Worm (Caenorhabditis elegans): ENCODE data around the gene irld-67.

The irld-67 gene

DNA sequence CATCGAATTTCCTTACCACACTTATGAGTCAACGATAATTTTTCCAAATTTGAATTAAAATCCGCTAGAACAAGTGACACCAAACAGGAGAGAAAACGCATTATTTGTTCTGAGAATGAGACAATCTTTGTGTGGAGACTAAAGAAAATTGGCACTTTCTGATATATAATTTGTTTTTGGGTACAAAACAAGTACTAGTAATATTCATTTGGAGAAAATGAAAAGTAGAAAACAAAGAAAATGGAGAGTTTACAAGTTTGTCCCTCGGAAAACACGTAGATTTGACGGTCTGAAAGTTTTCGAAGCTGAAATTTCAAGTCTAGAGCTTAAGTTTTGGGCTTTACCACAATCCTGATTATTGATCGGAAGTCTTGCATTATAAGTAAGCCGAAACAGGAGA lies 6.5 kb upstream of the irld-67 start, which contains the start of gene irld-66:
TSS of gene irld-66 (minus strand) at position 101 of the 400 bp plus-strand sequence.
- no peak for TF ChIP-seq skn-1 (tag; optimal IDR thresholded peaks at IDR 0.05)
- no peak for TF ChIP-seq fos-1 (tag; optimal IDR thresholded peaks at IDR 0.05)
- no peak for TF ChIP-seq eor-1 (tag; optimal IDR thresholded peaks at IDR 0.05)
- TF ChIP-seq ceh-9 (tag; optimal IDR thresholded peaks at IDR 0.05) = no peak
- TF ChIP-seq unc-39 (tag; optimal IDR thresholded peaks at IDR 0.05) = no peak
- no peak for TF ChIP-seq mml-1 (tag; optimal IDR thresholded peaks at IDR 0.05)
- TF ChIP-seq egl-5 (tag; optimal IDR thresholded peaks at IDR 0.05) = no peak
- no peak for TF ChIP-seq fkh-10 (GFP tag; optimal IDR thresholded peaks at IDR 0.05)
- TF ChIP-seq ama-1 (optimal IDR thresholded peaks at IDR 0.05) = no peak
- TF ChIP-seq nhr-237 (tag; optimal IDR thresholded peaks at IDR 0.05) = no peak
- TF ChIP-seq ceh-28 (tag; optimal IDR thresholded peaks at IDR 0.05) = no peak
- no peak for TF ChIP-seq lsy-12 (tag; optimal IDR thresholded peaks at IDR 0.05)
- TF ChIP-seq nhr-23 (tag; optimal IDR thresholded peaks at IDR 0.05) = no peak
- TF ChIP-seq elt-1 (tag; optimal IDR thresholded peaks at IDR 0.05) = no peak
- no peak for TF ChIP-seq egl-27 (tag; optimal IDR thresholded peaks at IDR 0.05)
- no peak for TF ChIP-seq ceh-82 (tag; optimal IDR thresholded peaks at IDR 0.05)
- TF ChIP-seq nhr-28 (tag; optimal IDR thresholded peaks at IDR 0.05) = no peak

DNA sequence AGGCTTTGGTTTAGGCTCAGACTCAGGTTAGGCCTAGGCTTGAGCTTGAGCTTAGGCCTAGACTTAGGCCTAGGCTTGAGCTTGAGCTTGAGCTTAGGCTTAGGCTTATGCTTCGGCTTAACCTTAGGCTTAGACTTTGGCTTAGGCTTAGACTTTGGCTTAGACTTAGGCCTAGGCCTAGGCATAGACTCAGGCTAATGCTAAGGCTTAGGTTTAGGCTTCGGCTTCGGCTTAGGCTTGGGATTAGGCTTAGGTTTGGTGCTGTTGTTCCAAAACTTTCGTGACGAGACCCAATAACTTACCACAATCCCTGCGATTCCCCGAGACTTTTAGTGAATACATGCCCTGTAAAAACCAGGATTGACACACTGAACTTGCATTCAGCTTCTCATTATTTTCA lies 5.4 kb upstream of the irld-67 start:
- TF ChIP-seq nhr-67 (tag; optimal IDR thresholded peaks at IDR 0.05) = no peak
- TF ChIP-seq zag-1 (tag; optimal IDR thresholded peaks at IDR 0.05) = no peak
- no peak for TF ChIP-seq nhr-12 (tag; optimal IDR thresholded peaks at IDR 0.05)
- TF ChIP-seq R02D3.7 (tag; optimal IDR thresholded peaks at IDR 0.05) = no peak
- TF ChIP-seq elt-1 (tag; optimal IDR thresholded peaks at IDR 0.05) = no peak
- no peak for TF ChIP-seq jun-1 (tag; optimal IDR thresholded peaks at IDR 0.05)
- TF ChIP-seq tbx-2 (tag; optimal IDR thresholded peaks at IDR 0.05) = no peak
- no peak for TF ChIP-seq nhr-76 (tag; optimal IDR thresholded peaks at IDR 0.05)

DNA sequence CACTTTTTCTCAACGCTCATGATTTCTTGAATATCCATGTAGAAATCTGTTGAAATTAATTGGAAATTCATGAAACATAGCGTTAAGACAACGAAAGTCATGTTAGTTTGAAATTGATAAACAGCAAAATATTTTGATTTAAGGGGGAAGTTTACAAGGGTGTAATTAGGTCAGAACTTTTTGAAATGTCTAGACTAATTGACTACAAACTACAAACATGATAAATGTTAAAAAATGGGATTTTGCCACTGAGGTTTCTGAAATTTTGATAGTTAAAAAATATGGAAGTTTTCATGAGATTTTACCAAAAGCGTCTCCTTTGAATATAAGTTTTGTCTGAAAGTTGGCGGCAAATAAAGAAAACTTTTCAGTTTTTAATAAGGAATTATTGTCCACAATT lies 3.6 kb upstream of the irld-67 start, which contains the start of gene irld-65:
TSS of gene irld-65 (minus strand) at position 101 of the 400 bp plus-strand sequence.
- TF ChIP-seq elt-2 (tag; optimal IDR thresholded peaks at IDR 0.05) = no peak
- no peak for TF ChIP-seq elt-3 (tag; optimal IDR thresholded peaks at IDR 0.05)
- no peak for TF ChIP-seq nhr-28 (tag; optimal IDR thresholded peaks at IDR 0.05)
- no peak for TF ChIP-seq pha-4 (tag; optimal IDR thresholded peaks at IDR 0.05)
- TF ChIP-seq elt-1 (tag; optimal IDR thresholded peaks at IDR 0.05) = no peak
- no peak for TF ChIP-seq nhr-237 (tag; optimal IDR thresholded peaks at IDR 0.05)
- no peak for TF ChIP-seq mml-1 (tag; optimal IDR thresholded peaks at IDR 0.05)

DNA sequence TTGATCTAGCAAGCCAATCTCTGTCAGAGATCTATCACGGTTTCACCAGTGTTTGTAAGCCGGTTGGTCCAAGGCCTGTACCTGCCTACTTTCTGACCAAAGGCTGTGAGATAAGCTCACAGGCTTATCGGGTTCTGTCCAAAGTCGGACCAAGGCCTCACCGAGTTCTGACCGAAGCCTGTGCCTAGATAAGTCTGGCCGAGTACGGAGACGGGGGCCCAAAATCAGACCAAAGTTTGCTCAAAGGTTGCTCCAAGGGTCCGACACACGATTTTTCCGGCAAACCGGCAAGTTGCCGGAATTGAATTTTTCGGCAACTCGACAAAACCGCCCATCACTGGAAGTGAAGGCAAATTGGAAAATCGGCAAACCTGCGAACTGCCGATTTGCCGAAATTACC lies 2.7 kb downstream of the irld-67 start:
- TF ChIP-seq nfya-1 (tag; optimal IDR thresholded peaks at IDR 0.05; ENCODE audit: insufficient read depth) (no peak), nhr-43 (tag; optimal IDR thresholded peaks at IDR 0.05; ENCODE audit: poor library complexity, severe bottlenecking) (no peak), nhr-237 (tag; optimal IDR thresholded peaks at IDR 0.05) (no peak), lin-39 (tag; optimal IDR thresholded peaks at IDR 0.05) (no peak), unc-39 (tag; optimal IDR thresholded peaks at IDR 0.05) (no peak), nhr-77 (tag; optimal IDR thresholded peaks at IDR 0.05) (no peak), mdl-1 (tag; optimal IDR thresholded peaks at IDR 0.05) (no peak), fkh-2 (tag; optimal IDR thresholded peaks at IDR 0.05) (no peak), daf-12 (tag; optimal IDR thresholded peaks at IDR 0.05) (no peak), aly-2 (tag; optimal IDR thresholded peaks at IDR 0.05) (no peak), egl-27 (tag; optimal IDR thresholded peaks at IDR 0.05) (no peak), pha-4 (tag; optimal IDR thresholded peaks at IDR 0.05) (no peak)

DNA sequence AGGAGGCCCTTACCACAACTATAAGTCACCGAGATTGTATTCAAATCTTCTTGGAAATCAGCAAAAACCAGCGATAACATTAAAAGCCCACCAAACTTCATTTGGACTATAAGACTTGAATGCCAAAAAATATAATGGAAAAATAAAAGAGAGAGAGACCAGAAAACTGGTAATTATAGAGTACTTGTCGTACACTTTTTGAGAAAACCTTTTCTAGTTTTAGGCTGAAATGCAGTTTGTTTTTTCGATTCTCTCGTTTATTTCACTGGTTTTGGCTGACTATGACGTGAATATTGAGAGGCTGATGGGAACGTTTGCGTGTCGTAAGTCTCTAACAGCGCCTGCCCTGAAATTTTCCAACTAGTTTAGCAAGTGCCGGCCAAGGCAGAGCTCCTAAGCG lies 3.8 kb downstream of the irld-67 start, which contains the start of the genes irld-64 and irld-63:
TSS of gene irld-64 (minus strand) at position 101 of the 400 bp plus-strand sequence.
TSS of gene irld-63 (plus strand) at position 230 of the 400 bp plus-strand sequence.
- TF ChIP-seq fos-1 (tag; optimal IDR thresholded peaks at IDR 0.05) = no peak
- TF ChIP-seq nhr-12 (tag; optimal IDR thresholded peaks at IDR 0.05) = no peak
- no peak for TF ChIP-seq R02D3.7 (tag; optimal IDR thresholded peaks at IDR 0.05)
- no peak for TF ChIP-seq nhr-28 (tag; optimal IDR thresholded peaks at IDR 0.05)
- TF ChIP-seq zag-1 (tag; optimal IDR thresholded peaks at IDR 0.05) = no peak
